Worm (Caenorhabditis elegans): ENCODE results near the gene dcap-1.

DNA sequence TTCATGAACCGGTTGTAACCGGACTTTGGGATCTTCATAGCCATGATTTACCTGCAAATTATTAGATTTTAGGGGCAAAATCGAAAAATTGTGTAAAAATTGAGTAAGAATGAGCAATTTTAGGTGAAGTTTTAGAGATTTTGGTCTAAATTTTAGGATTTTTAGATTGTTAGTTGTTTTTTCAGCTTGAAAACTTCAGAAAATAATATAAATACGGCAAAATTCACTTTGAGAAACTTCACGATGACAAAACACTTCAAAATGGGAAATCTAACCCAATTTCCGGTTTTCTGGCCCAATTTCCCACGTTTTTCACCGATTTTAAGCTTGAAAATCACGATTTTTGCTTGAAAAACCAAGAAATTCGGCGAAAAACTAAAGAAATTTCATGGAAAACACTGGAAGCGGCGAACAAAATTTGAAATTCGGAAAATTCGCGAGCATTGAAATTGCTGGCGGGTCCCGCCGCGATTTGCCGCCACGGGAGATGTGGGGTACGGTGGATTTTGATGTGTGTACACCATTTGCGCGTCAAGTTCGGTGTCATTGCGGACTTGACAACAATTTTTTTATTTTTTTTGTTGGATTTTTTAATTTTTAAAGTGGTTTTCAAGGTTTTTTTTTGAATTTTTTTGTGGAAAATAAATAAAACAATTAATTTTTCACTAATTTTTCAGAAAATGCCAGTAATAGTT, 39.4 kb upstream of the dcap-1 start, which contains the start of the genes cct-8 and Y55F3AR.2:
- TF ChIP-seq pes-1 (GFP tag; IDR thresholded peaks at IDR 0.05) (0 out of 2 replicates have a peak, but pooled peaks have one; percentile 38), sea-1 (GFP tag; conservative IDR thresholded peaks at IDR 0.05) (0 out of 2 replicates have a peak, but pooled peaks have one; percentile 51), scrt-1 (GFP tag; IDR thresholded peaks at IDR 0.05) (peak; percentile 64; the same call in 1 of the 2 replicates), ama-1 (optimal IDR thresholded peaks at IDR 0.05) (no peak), ets-7 (tag; optimal IDR thresholded peaks at IDR 0.05) (no peak), B0310.2 (tag; optimal IDR thresholded peaks at IDR 0.05) (no peak), hnd-1 (tag; optimal IDR thresholded peaks at IDR 0.05) (no peak), flt-1 (GFP tag; IDR thresholded peaks at IDR 0.05) (no peak; the same call in 1 of the 2 replicates), tra-4 (tag; optimal IDR thresholded peaks at IDR 0.05) (no peak), aly-1 (tag; optimal IDR thresholded peaks at IDR 0.05) (no peak), tbx-11 (GFP tag; IDR thresholded peaks at IDR 0.05) (peak; percentile 58; the same call in 1 of the 2 replicates), hmg-4 (GFP tag; optimal IDR thresholded peaks at IDR 0.05) (peak; percentile 49), tbx-37 (GFP tag; conservative IDR thresholded peaks at IDR 0.05) (peak; percentile 51; the same call in 1 of the 2 replicates), hmbx-1 (tag; optimal IDR thresholded peaks at IDR 0.05) (peak; percentile 35)

All from whole organism, early embryonic.